Worm (Caenorhabditis elegans) whole organism, young adult: ENCODE measurements around the gene col-129.

Experiments used
- C17E4.6 ChIP-seq: fragments of 200-800 bp; sonication (Bioruptor generic); IDR thresholded peaks from 2 replicates; pipeline ENCODE4 v1.3.6; 2022; ENCODE audit warnings: missing genetic modification reagents, missing genetic modification characterization, missing compliant biosample characterization
- T07F8.4 ChIP-seq: sonication (generic microtip); optimal IDR thresholded peaks from 2 replicates; lab custom pipeline; 2016; ENCODE audit warnings: mild to moderate bottlenecking, missing genetic modification characterization, moderate library complexity, missing compliant biosample characterization
- ccch-3 ChIP-seq: fragments of 200-800 bp; sonication (Bioruptor generic); optimal IDR thresholded peaks from 2 replicates; lab custom pipeline; 2018; ENCODE audit warnings: mild to moderate bottlenecking, missing genetic modification characterization, missing compliant biosample characterization
- cebp-2 ChIP-seq: fragments of 200-800 bp; sonication (Bioruptor generic); IDR thresholded peaks from 2 replicates; pipeline ENCODE4 v1.3.6; 2022; ENCODE audit warnings: missing genetic modification characterization, missing compliant biosample characterization
- efl-1 ChIP-seq: fragments of 150-350 bp; optimal IDR thresholded peaks from 2 replicates; lab custom pipeline; 2014; ENCODE audit warnings: missing biosample characterization, missing genetic modification reagents, missing genetic modification characterization
- hmg-1.2 ChIP-seq: fragments of 200-800 bp; sonication (Bioruptor generic); IDR thresholded peaks from 2 replicates; pipeline ENCODE4 v1.3.6; 2022; ENCODE audit warnings: missing genetic modification reagents, missing genetic modification characterization, missing compliant biosample characterization
- lsy-27 ChIP-seq: sonication (generic microtip); optimal IDR thresholded peaks from 2 replicates; lab custom pipeline; 2017; ENCODE audit warnings: missing genetic modification characterization, mild to moderate bottlenecking, missing compliant biosample characterization, antibody characterized with exemption, missing genotype, borderline replicate concordance; ENCODE audit not compliant: insufficient read depth
- mxl-1 ChIP-seq: sonication (generic microtip); optimal IDR thresholded peaks from 2 replicates; lab custom pipeline; 2016; ENCODE audit warnings: missing genetic modification characterization, missing compliant biosample characterization
- zfh-2 ChIP-seq: fragments of 200-800 bp; sonication (Bioruptor generic); conservative IDR thresholded peaks from 2 replicates; pipeline ENCODE4 v1.3.6; 2022; ENCODE audit warnings: missing genetic modification reagents, missing genetic modification characterization, missing compliant biosample characterization

DNA sequence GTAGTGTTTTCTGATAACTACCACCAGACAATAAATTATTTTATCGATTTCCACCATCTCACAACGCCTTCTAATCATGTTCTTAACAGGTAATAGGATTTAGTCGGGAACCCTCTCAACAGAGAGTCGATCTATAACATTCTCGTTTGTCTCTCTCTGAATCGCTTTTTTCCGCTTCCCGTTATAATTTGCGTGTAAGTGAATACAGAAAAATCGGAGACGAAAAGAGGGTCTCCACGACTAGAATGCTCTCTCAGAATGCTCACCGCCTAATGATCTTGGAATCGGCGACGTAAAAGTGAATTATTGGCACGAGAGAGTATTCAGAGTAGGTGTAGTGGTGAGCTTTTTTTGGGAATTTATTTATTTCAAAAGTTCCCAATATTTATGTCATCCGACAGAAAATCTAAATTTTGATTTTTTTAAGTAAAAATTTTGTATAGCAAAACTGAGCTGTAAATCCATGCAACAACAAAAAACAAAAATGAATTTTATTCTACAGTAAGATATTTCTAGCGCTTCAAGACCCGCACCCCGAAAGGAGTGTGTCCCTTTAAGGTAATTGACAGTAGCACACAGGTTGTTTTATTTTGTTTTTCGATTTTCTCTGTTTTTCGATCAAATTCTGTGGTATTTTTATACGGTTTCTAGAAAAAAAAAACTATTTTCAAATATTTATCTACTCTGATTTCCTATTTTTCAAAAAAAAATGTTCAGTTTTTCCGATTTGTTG lies 16.7 kb upstream of the col-129 start:
- TF ChIP-seq mxl-1 (tag; lab: Kevin White, UChicago) (no peak), T07F8.4 (tag; lab: Kevin White, UChicago) (no peak), ccch-3 (GFP tag; lab: Kevin White, UChicago) (no peak), C17E4.6 (GFP tag; lab: Robert Waterston, UW) (no peak), hmg-1.2 (GFP tag; lab: Robert Waterston, UW) (no peak), efl-1 (GFP tag; lab: Kevin White, UChicago) (no peak), zfh-2 (no peak), cebp-2 (GFP tag; lab: Robert Waterston, UW) (no peak), lsy-27 (no peak)
